Worm (Caenorhabditis elegans) whole organism, mixed stage, embryonic: ENCODE data around the gene grk-2.

Experiments
- M03D4.4 ChIP-seq: sonication (generic microtip); optimal IDR thresholded peaks from 2 replicates; lab custom pipeline; 2017; ENCODE audit warnings: mild to moderate bottlenecking, missing genetic modification characterization, missing compliant biosample characterization
- bed-3 ChIP-seq: fragments of 200-800 bp; sonication (Bioruptor generic); optimal IDR thresholded peaks from 3 replicates; lab custom pipeline; 2018; ENCODE audit warnings: mild to moderate bottlenecking, missing genetic modification characterization, moderate library complexity, missing compliant biosample characterization
- blmp-1 ChIP-seq: fragments of 150-350 bp; optimal IDR thresholded peaks from 2 replicates; lab custom pipeline; 2014; ENCODE audit warnings: missing biosample characterization, missing genetic modification characterization
- ceh-39 ChIP-seq: fragments of 150-350 bp; optimal IDR thresholded peaks from 2 replicates; lab custom pipeline; 2014; ENCODE audit warnings: missing biosample characterization, missing genetic modification characterization
- ceh-43 ChIP-seq: fragments of 200-800 bp; sonication (Bioruptor generic); optimal IDR thresholded peaks from 2 replicates; lab custom pipeline; 2018; ENCODE audit warnings: mild to moderate bottlenecking, missing genetic modification characterization, moderate library complexity, missing compliant biosample characterization
- ceh-83 ChIP-seq: fragments of 200-800 bp; sonication (Bioruptor generic); optimal IDR thresholded peaks from 2 replicates; lab custom pipeline; 2018; ENCODE audit warnings: mild to moderate bottlenecking, missing genetic modification characterization, missing compliant biosample characterization
- cnd-1 ChIP-seq: fragments of 200-800 bp; sonication (Bioruptor generic); optimal IDR thresholded peaks from 2 replicates; lab custom pipeline; 2018; ENCODE audit warnings: mild to moderate bottlenecking, missing genetic modification characterization, missing compliant biosample characterization
- drap-1 ChIP-seq: fragments of 200-800 bp; sonication (Bioruptor generic); optimal IDR thresholded peaks from 3 replicates; lab custom pipeline; 2018; ENCODE audit warnings: mild to moderate bottlenecking, missing genetic modification characterization, missing compliant biosample characterization
- elt-1 ChIP-seq: sonication (generic microtip); optimal IDR thresholded peaks from 2 replicates; lab custom pipeline; 2017; ENCODE audit warnings: missing genetic modification characterization, mild to moderate bottlenecking, missing compliant biosample characterization, antibody characterized with exemption, moderate library complexity, borderline replicate concordance; ENCODE audit not compliant: insufficient read depth
- elt-3 ChIP-seq: fragments of 150-350 bp; optimal IDR thresholded peaks from 2 replicates; lab custom pipeline; 2014; ENCODE audit warnings: missing biosample characterization, missing genetic modification characterization
- flh-1 ChIP-seq: fragments of 200-800 bp; sonication (Bioruptor generic); optimal IDR thresholded peaks from 2 replicates; lab custom pipeline; 2018; ENCODE audit warnings: mild to moderate bottlenecking, missing genetic modification characterization, moderate library complexity, missing compliant biosample characterization
- ham-2 ChIP-seq: fragments of 200-800 bp; sonication (Bioruptor generic); optimal IDR thresholded peaks from 2 replicates; lab custom pipeline; 2018; ENCODE audit warnings: mild to moderate bottlenecking, missing genetic modification characterization, missing compliant biosample characterization
- hlh-1 ChIP-seq: fragments of 150-350 bp; optimal IDR thresholded peaks from 2 replicates; lab custom pipeline; 2014; ENCODE audit warnings: missing biosample characterization, missing genetic modification reagents, missing genetic modification characterization
- lin-32 ChIP-seq: fragments of 200-800 bp; sonication (Bioruptor generic); optimal IDR thresholded peaks from 2 replicates; lab custom pipeline; 2018; ENCODE audit warnings: mild to moderate bottlenecking, missing genetic modification characterization, missing compliant biosample characterization
- lsy-2 ChIP-seq: fragments of 150-350 bp; optimal IDR thresholded peaks from 2 replicates; lab custom pipeline; 2014; ENCODE audit warnings: missing biosample characterization, missing genetic modification characterization
- mab-5 ChIP-seq: fragments of 150-350 bp; optimal IDR thresholded peaks from 2 replicates; lab custom pipeline; 2014; ENCODE audit warnings: missing biosample characterization, missing genetic modification characterization
- mep-1 ChIP-seq: fragments of 150-350 bp; optimal IDR thresholded peaks from 2 replicates; lab custom pipeline; 2017; ENCODE audit warnings: missing biosample characterization, missing genetic modification reagents, missing genetic modification characterization, inconsistent platforms
- mls-2 ChIP-seq: sonication (generic microtip); optimal IDR thresholded peaks from 2 replicates; lab custom pipeline; 2016; ENCODE audit warnings: mild to moderate bottlenecking, missing genetic modification characterization, moderate library complexity, missing compliant biosample characterization
- nhr-12 ChIP-seq: fragments of 150-350 bp; optimal IDR thresholded peaks from 2 replicates; lab custom pipeline; 2014; ENCODE audit warnings: missing biosample characterization, missing genetic modification characterization
- nhr-2 ChIP-seq: fragments of 150-350 bp; optimal IDR thresholded peaks from 2 replicates; lab custom pipeline; 2014; ENCODE audit warnings: missing biosample characterization, missing genetic modification characterization
- nhr-237 ChIP-seq: fragments of 150-350 bp; optimal IDR thresholded peaks from 2 replicates; lab custom pipeline; 2014; ENCODE audit warnings: missing biosample characterization, missing genetic modification characterization
- nhr-28 ChIP-seq: fragments of 150-350 bp; optimal IDR thresholded peaks from 2 replicates; lab custom pipeline; 2014; ENCODE audit warnings: missing biosample characterization, missing genetic modification characterization
- nhr-76 ChIP-seq: sonication (generic microtip); optimal IDR thresholded peaks from 2 replicates; lab custom pipeline; 2017; ENCODE audit warnings: missing biosample characterization, missing genetic modification characterization
- pha-4 ChIP-seq: fragments of 150-350 bp; optimal IDR thresholded peaks from 2 replicates; lab custom pipeline; 2018; ENCODE audit warnings: missing biosample characterization, missing genetic modification reagents, missing genetic modification characterization
- sem-2 ChIP-seq: fragments of 200-800 bp; sonication (Bioruptor generic); optimal IDR thresholded peaks from 2 replicates; lab custom pipeline; 2018; ENCODE audit warnings: mild to moderate bottlenecking, missing genetic modification characterization, missing compliant biosample characterization
- sptf-1 ChIP-seq: sonication (generic microtip); optimal IDR thresholded peaks from 2 replicates; lab custom pipeline; 2017; ENCODE audit warnings: mild to moderate bottlenecking, missing genetic modification characterization, moderate library complexity, missing compliant biosample characterization
- tbx-8 ChIP-seq: fragments of 200-800 bp; sonication (Bioruptor generic); optimal IDR thresholded peaks from 2 replicates; lab custom pipeline; 2018; ENCODE audit warnings: mild to moderate bottlenecking, missing genetic modification characterization, moderate library complexity, missing compliant biosample characterization
- unc-120 ChIP-seq: sonication (generic microtip); optimal IDR thresholded peaks from 2 replicates; lab custom pipeline; 2017; ENCODE audit warnings: missing genetic modification characterization, missing compliant biosample characterization; ENCODE audit not compliant: poor library complexity, severe bottlenecking
- unc-39 ChIP-seq: fragments of 150-350 bp; optimal IDR thresholded peaks from 2 replicates; lab custom pipeline; 2014; ENCODE audit warnings: missing biosample characterization, missing genetic modification characterization
- unc-62 ChIP-seq: fragments of 150-350 bp; optimal IDR thresholded peaks from 2 replicates; lab custom pipeline; 2014; ENCODE audit warnings: missing biosample characterization, missing genetic modification reagents, missing genetic modification characterization
- zip-8 ChIP-seq: fragments of 150-350 bp; optimal IDR thresholded peaks from 2 replicates; lab custom pipeline; 2014; ENCODE audit warnings: missing biosample characterization, missing genetic modification characterization
- ztf-11 ChIP-seq: fragments of 150-350 bp; optimal IDR thresholded peaks from 2 replicates; lab custom pipeline; 2014; ENCODE audit warnings: missing biosample characterization, missing genetic modification characterization

The grk-2 gene

DNA sequence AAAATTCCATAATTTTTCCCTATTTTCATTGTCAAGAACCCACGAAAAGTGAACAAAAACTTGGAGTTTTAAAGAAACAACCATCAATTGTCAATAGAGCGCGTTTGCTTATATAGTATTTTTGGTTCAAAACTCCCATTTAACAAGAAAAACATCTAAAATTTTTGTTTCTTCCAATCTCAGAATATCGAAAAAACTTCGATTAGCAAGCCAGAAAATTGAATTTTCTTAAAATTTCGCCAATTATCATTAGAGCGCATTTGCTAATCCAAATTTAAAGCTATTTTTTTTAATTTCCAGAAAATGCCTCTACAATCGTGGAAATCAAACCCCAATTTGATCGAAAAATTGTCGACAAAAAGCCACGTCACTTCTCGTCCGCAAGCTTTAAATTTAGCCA lies 29.5 kb upstream of the grk-2 start, which contains the start of gene orai-1:
Gene orai-1, plus strand, starts transcription at position 301 of the 400 bp plus-strand sequence.
- peak; percentile 18 for TF ChIP-seq zip-8
- no peak for TF ChIP-seq blmp-1 (tag; lab: Kevin White, UChicago)

DNA sequence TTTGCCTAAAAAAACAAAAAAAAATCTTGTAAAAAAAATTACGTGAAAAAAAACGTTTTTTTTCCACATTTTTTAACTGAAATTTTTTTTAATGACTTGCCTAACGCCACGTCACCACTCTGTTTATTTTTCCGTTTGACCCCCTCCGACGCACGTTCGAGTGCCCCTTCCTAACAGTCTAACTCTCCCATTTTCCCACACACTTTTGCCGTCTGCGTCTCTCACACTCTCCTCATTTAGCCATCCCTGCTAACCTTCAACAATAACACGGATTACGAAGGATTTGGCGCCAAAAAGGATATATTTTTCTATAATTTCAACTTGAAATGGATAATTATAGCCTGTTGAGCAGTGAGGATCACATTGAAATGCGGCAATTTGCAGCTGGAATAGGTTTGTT lies 28.7 kb upstream of the grk-2 start:
- TF ChIP-seq unc-39 (tag; lab: Kevin White, UChicago) (no peak), lsy-2 (tag; lab: Kevin White, UChicago) (no peak), nhr-237 (tag; lab: Kevin White, UChicago) (no peak), mls-2 (tag; lab: Kevin White, UChicago) (no peak), ceh-43 (GFP tag; lab: Kevin White, UChicago) (no peak), ztf-11 (tag; lab: Kevin White, UChicago) (no peak), nhr-2 (tag; lab: Kevin White, UChicago) (peak; percentile 1), mep-1 (peak; percentile 14), tbx-8 (GFP tag; lab: Kevin White, UChicago) (no peak), sptf-1 (tag; lab: Kevin White, UChicago) (no peak), ham-2 (peak; percentile 92), unc-120 (tag; lab: Kevin White, UChicago) (peak; percentile 63), lin-32 (GFP tag; lab: Kevin White, UChicago) (no peak), ceh-39 (tag; lab: Kevin White, UChicago) (no peak), mab-5 (tag; lab: Kevin White, UChicago) (no peak), cnd-1 (no peak), pha-4 (tag; lab: Kevin White, UChicago) (peak; percentile 53), hlh-1 (tag; lab: Kevin White, UChicago) (no peak), unc-62 (GFP tag; lab: Kevin White, UChicago) (no peak), elt-3 (no peak), nhr-28 (tag; lab: Kevin White, UChicago) (no peak), sem-2 (GFP tag; lab: Kevin White, UChicago) (no peak), flh-1 (no peak), zip-8 (no peak), bed-3 (GFP tag; lab: Kevin White, UChicago) (no peak), nhr-76 (tag; lab: Kevin White, UChicago) (no peak)

DNA sequence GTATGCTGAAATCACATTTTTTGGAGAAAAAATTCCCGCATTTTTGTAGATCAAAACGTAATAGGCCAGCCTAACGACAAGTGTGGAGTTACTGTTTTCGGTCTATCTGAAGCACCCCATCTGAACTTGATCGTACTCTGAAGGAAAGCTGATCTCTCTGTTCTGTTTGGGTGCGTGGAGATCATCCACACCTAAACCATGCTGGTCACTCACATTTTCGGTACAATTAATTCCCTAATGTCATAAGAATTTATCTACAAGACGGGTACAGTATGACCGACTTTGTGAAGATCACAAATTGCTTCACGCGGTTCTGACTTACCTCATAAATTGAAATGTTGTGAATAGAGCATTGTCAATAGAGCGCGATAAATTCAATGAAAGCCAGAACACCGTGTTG lies 26.0 kb upstream of the grk-2 start:
- no peak for TF ChIP-seq sem-2 (GFP tag; lab: Kevin White, UChicago)
- TF ChIP-seq unc-120 (tag; lab: Kevin White, UChicago) = no peak
- TF ChIP-seq nhr-237 (tag; lab: Kevin White, UChicago) = no peak
- no peak for TF ChIP-seq nhr-28 (tag; lab: Kevin White, UChicago)
- no peak for TF ChIP-seq nhr-76 (tag; lab: Kevin White, UChicago)
- TF ChIP-seq drap-1 (GFP tag; lab: Kevin White, UChicago) = no peak
- TF ChIP-seq mls-2 (tag; lab: Kevin White, UChicago) = no peak
- no peak for TF ChIP-seq mab-5 (tag; lab: Kevin White, UChicago)
- no peak for TF ChIP-seq ham-2
- no peak for TF ChIP-seq blmp-1 (tag; lab: Kevin White, UChicago)
- TF ChIP-seq hlh-1 (tag; lab: Kevin White, UChicago) = no peak
- no peak for TF ChIP-seq elt-3
- no peak for TF ChIP-seq unc-39 (tag; lab: Kevin White, UChicago)
- no peak for TF ChIP-seq nhr-2 (tag; lab: Kevin White, UChicago)
- TF ChIP-seq, all 35 proteins: peak for 0

DNA sequence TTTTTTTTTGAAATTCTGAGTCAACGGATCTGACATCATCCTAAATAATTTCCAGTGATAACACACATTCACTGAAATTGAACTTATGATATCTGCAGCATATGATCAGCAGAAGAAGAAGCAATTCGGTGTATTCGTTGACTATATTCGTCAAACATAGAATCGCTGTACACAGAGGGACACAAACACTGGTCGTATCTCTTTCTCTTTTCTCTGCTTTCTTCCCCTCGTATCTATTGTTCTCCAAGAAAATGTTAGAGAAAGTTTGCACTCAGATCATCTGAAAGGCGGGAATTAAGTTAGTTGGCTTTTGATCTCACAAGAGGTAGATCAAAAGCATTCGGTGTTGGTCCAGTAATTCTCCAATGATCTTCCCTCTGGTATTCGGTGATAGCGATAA lies 25.4 kb upstream of the grk-2 start:
- TF ChIP-seq elt-1 (tag; lab: Kevin White, UChicago) = no peak
- no peak for TF ChIP-seq mls-2 (tag; lab: Kevin White, UChicago)
- no peak for TF ChIP-seq hlh-1 (tag; lab: Kevin White, UChicago)

DNA sequence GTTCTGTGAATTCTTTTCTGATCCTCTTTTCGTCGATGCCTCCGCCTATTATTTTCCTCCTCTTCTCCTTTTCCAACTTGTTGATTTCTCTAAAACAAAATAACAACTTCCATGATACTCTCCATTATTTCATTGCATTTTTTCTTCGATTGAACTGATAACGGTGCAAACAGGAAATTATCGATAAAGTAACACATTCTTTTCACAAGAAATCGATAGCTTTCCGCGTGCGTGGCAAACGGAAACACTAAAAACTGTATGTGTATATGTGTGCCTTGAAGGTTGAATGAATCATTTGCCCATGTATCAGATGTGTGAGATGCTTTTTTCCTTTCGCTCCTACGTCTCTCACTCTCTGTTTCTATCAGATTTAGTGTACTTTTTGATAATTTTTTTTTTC lies 24.3 kb upstream of the grk-2 start:
- TF ChIP-seq lsy-2 (tag; lab: Kevin White, UChicago) = no peak
- no peak for TF ChIP-seq sptf-1 (tag; lab: Kevin White, UChicago)
- no peak for TF ChIP-seq M03D4.4 (tag; lab: Kevin White, UChicago)
- TF ChIP-seq zip-8 = no peak
- TF ChIP-seq mls-2 (tag; lab: Kevin White, UChicago) = no peak
- no peak for TF ChIP-seq flh-1
- no peak for TF ChIP-seq ceh-83 (GFP tag; lab: Kevin White, UChicago)
- no peak for TF ChIP-seq mep-1
- TF ChIP-seq nhr-12 (tag; lab: Kevin White, UChicago) = no peak
- TF ChIP-seq cnd-1 = no peak
- TF ChIP-seq, all 35 proteins: peak for 0
